Fruit fly (Drosophila melanogaster) whole organism, embryonic: ENCODE measurements around the gene trio.

Experiments used
- C15 ChIP-seq: fragments of 200-800 bp; sonication (Bioruptor generic); IDR thresholded peaks from 3 replicates; pipeline ENCODE4 v1.3.6; 2022; ENCODE audit warnings: missing biosample characterization, missing genetic modification characterization
- CG10543 ChIP-seq: fragments of 200-800 bp; sonication (Bioruptor generic); optimal IDR thresholded peaks from 3 replicates; lab custom pipeline; 2017; ENCODE audit warnings: missing biosample characterization, mild to moderate bottlenecking, missing genetic modification characterization, moderate library complexity
- CG10565 ChIP-seq: fragments of 200-800 bp; sonication (Bioruptor generic); optimal IDR thresholded peaks from 3 replicates; lab custom pipeline; 2016; ENCODE audit warnings: missing biosample characterization, mild to moderate bottlenecking, missing genetic modification characterization
- CG12104 ChIP-seq: fragments of 200-800 bp; sonication (Bioruptor generic); optimal IDR thresholded peaks from 3 replicates; lab custom pipeline; 2016; ENCODE audit warnings: missing biosample characterization, missing genetic modification characterization
- CG2712 ChIP-seq: fragments of 200-800 bp; optimal IDR thresholded peaks from 3 replicates; lab custom pipeline; 2019; ENCODE audit warnings: missing biosample characterization, mild to moderate bottlenecking, missing genetic modification characterization, moderate library complexity
- CG32532 ChIP-seq: fragments of 200-800 bp; sonication (Bioruptor generic); IDR thresholded peaks from 2 replicates; pipeline ENCODE4 v1.3.6; 2022; ENCODE audit warnings: missing biosample characterization, missing genetic modification characterization
- CG32767 ChIP-seq: fragments of 200-800 bp; sonication (Bioruptor generic); IDR thresholded peaks from 2 replicates; pipeline ENCODE4 v1.3.6; 2022; ENCODE audit warnings: missing biosample characterization, missing genetic modification characterization
- CG42726 ChIP-seq: fragments of 200-800 bp; sonication (Bioruptor generic); IDR thresholded peaks from 2 replicates; pipeline ENCODE4 v1.3.6; 2022; ENCODE audit warnings: missing biosample characterization, missing genetic modification characterization; ENCODE audit not compliant: partially characterized antibody
- CG4328 ChIP-seq: fragments of 200-800 bp; sonication (Bioruptor generic); optimal IDR thresholded peaks from 3 replicates; lab custom pipeline; 2017; ENCODE audit warnings: missing biosample characterization, missing genetic modification reagents, missing genetic modification characterization
- CG6854 ChIP-seq: fragments of 200-800 bp; sonication (Bioruptor generic); optimal IDR thresholded peaks from 3 replicates; lab custom pipeline; 2017; ENCODE audit warnings: missing biosample characterization, mild to moderate bottlenecking, missing genetic modification characterization
- CG7271 ChIP-seq: fragments of 200-800 bp; sonication (Bioruptor generic); optimal IDR thresholded peaks from 2 replicates; lab custom pipeline; 2018; ENCODE audit warnings: missing biosample characterization, mild to moderate bottlenecking, missing genetic modification characterization, moderate library complexity
- CG8290 ChIP-seq, 3 experiments: fragments of 200-800 bp; sonication (Bioruptor generic); optimal IDR thresholded peaks; 2 replicates each; lab custom pipeline; 2016 to 2019; ENCODE audit warnings: missing biosample characterization in 3 of 3, missing genetic modification characterization in 3 of 3, mild to moderate bottlenecking in 2 of 3, moderate library complexity in 1 of 3
- CG9727 ChIP-seq: fragments of 200-800 bp; sonication (Bioruptor generic); optimal IDR thresholded peaks from 3 replicates; lab custom pipeline; 2017; ENCODE audit warnings: missing biosample characterization, mild to moderate bottlenecking, missing genetic modification characterization
- Camta ChIP-seq: fragments of 200-800 bp; sonication (Bioruptor generic); optimal IDR thresholded peaks from 2 replicates; lab custom pipeline; 2016; ENCODE audit warnings: missing biosample characterization, missing genetic modification characterization
- Chrac-16 ChIP-seq: fragments of 200-800 bp; sonication (Bioruptor generic); optimal IDR thresholded peaks from 3 replicates; lab custom pipeline; 2016; ENCODE audit warnings: missing biosample characterization, missing genetic modification characterization
- D19A ChIP-seq: fragments of 200-800 bp; optimal IDR thresholded peaks from 3 replicates; lab custom pipeline; 2019; ENCODE audit warnings: missing biosample characterization, mild to moderate bottlenecking, missing genetic modification characterization, moderate library complexity
- Drgx ChIP-seq: fragments of 200-800 bp; sonication (Bioruptor generic); IDR thresholded peaks from 2 replicates; pipeline ENCODE4 v1.3.6; 2022; ENCODE audit warnings: missing biosample characterization, missing genetic modification characterization
- HHEX ChIP-seq: fragments of 200-800 bp; sonication (Bioruptor generic); optimal IDR thresholded peaks from 3 replicates; lab custom pipeline; 2017; ENCODE audit warnings: missing biosample characterization, mild to moderate bottlenecking, missing genetic modification characterization, missing genetic modification reagents
- HLH4C ChIP-seq: fragments of 200-800 bp; sonication (Bioruptor generic); IDR thresholded peaks from 3 replicates; pipeline ENCODE4 v1.3.6; 2022; ENCODE audit warnings: missing biosample characterization, missing genetic modification characterization; ENCODE audit not compliant: partially characterized antibody
- Hey ChIP-seq: fragments of 200-800 bp; sonication (Bioruptor generic); optimal IDR thresholded peaks from 3 replicates; lab custom pipeline; 2018; ENCODE audit warnings: missing biosample characterization, mild to moderate bottlenecking, missing genetic modification characterization
- Hr3 ChIP-seq: fragments of 200-800 bp; sonication (Bioruptor generic); optimal IDR thresholded peaks from 3 replicates; lab custom pipeline; 2016; ENCODE audit warnings: missing biosample characterization, missing genetic modification characterization
- Jarid2 ChIP-seq: fragments of 200-800 bp; sonication (Bioruptor generic); optimal IDR thresholded peaks from 3 replicates; lab custom pipeline; 2017; ENCODE audit warnings: mild to moderate bottlenecking, missing biosample characterization, missing genetic modification reagents, missing genetic modification characterization
- Nf-YB ChIP-seq: fragments of 200-800 bp; sonication (Bioruptor generic); optimal IDR thresholded peaks from 3 replicates; lab custom pipeline; 2019; ENCODE audit warnings: missing biosample characterization, mild to moderate bottlenecking, missing genetic modification characterization, moderate library complexity
- Sox102F ChIP-seq: fragments of 200-800 bp; sonication (Bioruptor generic); optimal IDR thresholded peaks from 2 replicates; lab custom pipeline; 2018; ENCODE audit warnings: missing biosample characterization, mild to moderate bottlenecking, missing genetic modification characterization, moderate library complexity
- ab ChIP-seq: fragments of 200-800 bp; sonication (Bioruptor generic); optimal IDR thresholded peaks from 2 replicates; lab custom pipeline; 2016; ENCODE audit warnings: missing biosample characterization, missing genetic modification characterization
- abd-A ChIP-seq: fragments of 200-800 bp; sonication (Bioruptor generic); optimal IDR thresholded peaks from 3 replicates; lab custom pipeline; 2019; ENCODE audit warnings: missing biosample characterization, mild to moderate bottlenecking, missing genetic modification characterization, moderate library complexity
- btn ChIP-seq: fragments of 200-800 bp; sonication (Bioruptor generic); optimal IDR thresholded peaks from 2 replicates; lab custom pipeline; 2016; ENCODE audit warnings: missing biosample characterization, missing genetic modification characterization
- dmrt99B ChIP-seq: fragments of 200-800 bp; sonication (Bioruptor generic); optimal IDR thresholded peaks from 2 replicates; lab custom pipeline; 2018; ENCODE audit warnings: missing biosample characterization, mild to moderate bottlenecking, missing genetic modification characterization, moderate library complexity
- fd96Cb ChIP-seq: fragments of 200-800 bp; sonication (Bioruptor generic); optimal IDR thresholded peaks from 2 replicates; lab custom pipeline; 2018; ENCODE audit warnings: missing biosample characterization, mild to moderate bottlenecking, missing genetic modification characterization, moderate library complexity
- ftz-f1 ChIP-seq: fragments of 200-800 bp; sonication (Bioruptor generic); optimal IDR thresholded peaks from 2 replicates; lab custom pipeline; 2016; ENCODE audit warnings: missing biosample characterization, missing genetic modification characterization
- gem ChIP-seq: fragments of 200-800 bp; sonication (Bioruptor generic); optimal IDR thresholded peaks from 2 replicates; lab custom pipeline; 2019; ENCODE audit warnings: missing biosample characterization, mild to moderate bottlenecking, missing genetic modification characterization, moderate library complexity
- gt ChIP-seq: fragments of 200-800 bp; sonication (Bioruptor generic); IDR thresholded peaks from 2 replicates; pipeline ENCODE4 v1.3.6; 2022; ENCODE audit warnings: missing biosample characterization, missing genetic modification characterization
- hbn ChIP-seq: fragments of 200-800 bp; sonication (Bioruptor generic); IDR thresholded peaks from 2 replicates; pipeline ENCODE4 v1.3.6; 2022; ENCODE audit warnings: missing biosample characterization, missing genetic modification characterization; ENCODE audit not compliant: partially characterized antibody
- ind ChIP-seq: fragments of 200-800 bp; sonication (Bioruptor generic); optimal IDR thresholded peaks from 3 replicates; lab custom pipeline; 2016; ENCODE audit warnings: missing biosample characterization, missing genetic modification characterization
- insv ChIP-seq, 2 experiments: fragments of 200-800 bp; sonication (Bioruptor generic); optimal IDR thresholded peaks; 3 replicates each; lab custom pipeline; 2016 to 2018; ENCODE audit warnings: missing biosample characterization in 2 of 2, missing genetic modification characterization in 2 of 2
- jing ChIP-seq: fragments of 200-800 bp; sonication (Bioruptor generic); optimal IDR thresholded peaks from 2 replicates; lab custom pipeline; 2018; ENCODE audit warnings: missing biosample characterization, mild to moderate bottlenecking, missing genetic modification characterization
- kah ChIP-seq: fragments of 200-800 bp; sonication (Bioruptor generic); optimal IDR thresholded peaks from 2 replicates; lab custom pipeline; 2018; ENCODE audit warnings: missing biosample characterization, mild to moderate bottlenecking, missing genetic modification characterization
- klu ChIP-seq: fragments of 200-800 bp; sonication (Bioruptor generic); IDR thresholded peaks from 2 replicates; pipeline ENCODE4 v1.3.6; 2022; ENCODE audit warnings: missing biosample characterization, missing genetic modification characterization
- lbe ChIP-seq: fragments of 200-800 bp; sonication (Bioruptor generic); optimal IDR thresholded peaks from 2 replicates; lab custom pipeline; 2016; ENCODE audit warnings: missing biosample characterization, mild to moderate bottlenecking, missing genetic modification characterization
- lmd ChIP-seq: fragments of 200-800 bp; sonication (Bioruptor generic); IDR thresholded peaks from 2 replicates; pipeline ENCODE4 v1.3.6; 2022; ENCODE audit warnings: missing biosample characterization, missing genetic modification characterization
- nerfin-1 ChIP-seq: fragments of 200-800 bp; sonication (Bioruptor generic); optimal IDR thresholded peaks from 3 replicates; lab custom pipeline; 2019; ENCODE audit warnings: missing biosample characterization, mild to moderate bottlenecking, missing genetic modification characterization, moderate library complexity
- org-1 ChIP-seq: fragments of 200-800 bp; sonication (Bioruptor generic); optimal IDR thresholded peaks from 2 replicates; lab custom pipeline; 2017; ENCODE audit warnings: missing biosample characterization, missing genetic modification characterization
- pho ChIP-seq: fragments of 200-800 bp; sonication (Bioruptor generic); optimal IDR thresholded peaks from 2 replicates; lab custom pipeline; 2016; ENCODE audit warnings: missing biosample characterization, missing genetic modification characterization
- pita ChIP-seq: fragments of 200-800 bp; sonication (Bioruptor generic); optimal IDR thresholded peaks from 2 replicates; lab custom pipeline; 2017; ENCODE audit warnings: missing biosample characterization, mild to moderate bottlenecking, missing genetic modification characterization
- prd ChIP-seq, 3 experiments: fragments of >200 bp in 2 of 3; fragments of 200-800 bp in 1 of 3; sonication (Bioruptor generic) in 1 of 3; optimal IDR thresholded peaks in 2 of 3; IDR thresholded peaks in 1 of 3; 2 replicates in 2 of 3; 3 replicates in 1 of 3; pipeline versions ENCODE4 v1.3.6 to Lab custom; 2017 to 2022; ENCODE audit warnings: missing biosample characterization in 1 of 3, missing genetic modification characterization in 1 of 3
- sim ChIP-seq: fragments of 200-800 bp; sonication (Bioruptor generic); IDR thresholded peaks from 2 replicates; pipeline ENCODE4 v1.3.6; 2022; ENCODE audit warnings: missing biosample characterization, missing genetic modification characterization
- sug ChIP-seq: fragments of 200-800 bp; optimal IDR thresholded peaks from 2 replicates; lab custom pipeline; 2019; ENCODE audit warnings: missing biosample characterization, mild to moderate bottlenecking, missing genetic modification characterization, moderate library complexity
- tll ChIP-seq, 2 experiments: fragments of 200-800 bp in 1 of 2; fragments of >200 bp in 1 of 2; sonication (Bioruptor generic) in 1 of 2; optimal IDR thresholded peaks; 2 replicates each; lab custom pipeline; 2017 to 2019; ENCODE audit warnings: missing biosample characterization in 2 of 2, missing genetic modification characterization in 2 of 2, mild to moderate bottlenecking in 1 of 2, moderate library complexity in 1 of 2

trio gene

DNA sequence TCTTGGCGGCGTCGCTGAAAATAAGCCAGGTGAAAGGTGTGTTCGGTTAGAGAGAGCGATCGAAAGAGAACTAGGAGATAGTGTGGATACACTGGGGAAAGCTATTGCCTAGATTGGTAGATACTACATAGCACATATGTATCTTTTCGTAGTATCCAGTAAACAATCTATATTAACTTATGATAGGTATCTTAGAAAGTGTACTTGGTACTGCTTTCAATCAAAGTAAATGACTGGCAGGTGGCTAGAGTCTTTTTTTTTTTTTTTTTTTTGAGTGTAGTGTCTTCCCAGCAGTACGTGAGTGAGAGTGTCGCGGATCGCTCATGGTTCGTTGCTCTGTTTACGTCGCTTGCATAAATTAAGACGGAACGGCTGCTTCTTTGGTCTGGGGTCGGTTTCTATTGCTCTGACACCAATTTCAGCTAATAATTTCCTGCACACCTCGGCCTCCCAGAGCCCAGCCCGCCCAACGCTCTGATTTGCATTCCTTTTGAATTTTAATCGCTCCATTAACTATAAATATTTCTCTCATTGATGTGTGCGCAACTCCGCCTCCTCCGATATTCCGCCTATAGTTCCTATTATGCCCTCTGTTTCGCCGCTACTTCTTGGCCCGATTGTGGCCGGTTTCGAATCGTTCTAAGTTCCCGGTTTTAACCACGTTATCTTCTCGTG lies 4.9 kb downstream of the trio start (continued):
- no peak for TF ChIP-seq Hey (tag; lab: Kevin White, UChicago)
- no peak for TF ChIP-seq klu
- peak; percentile 76 for TF ChIP-seq ind (GFP tag; lab: Kevin White, UChicago)
- no peak for TF ChIP-seq HLH4C (GFP tag; lab: Robert Waterston, UW)
- TF ChIP-seq CG2712 (tag; lab: Kevin White, UChicago) = peak; percentile 74
- no peak for TF ChIP-seq CG6854 (GFP tag; lab: Kevin White, UChicago)
- peak; percentile 34 for TF ChIP-seq org-1
- no peak for TF ChIP-seq insv (GFP tag; optimal IDR thresholded peaks at IDR 0.05; lab: Kevin White, UChicago)
- TF ChIP-seq lmd = peak; percentile 78
- no peak for TF ChIP-seq hbn (GFP tag; lab: Robert Waterston, UW)
- 0 out of 2 replicates have a peak, but pooled peaks have one; percentile 7 for TF ChIP-seq gt (GFP tag; lab: Robert Waterston, UW)
- no peak for TF ChIP-seq Camta
- no peak for TF ChIP-seq CG9727
- TF ChIP-seq C15 (GFP tag; lab: Robert Waterston, UW) = no peak
- TF ChIP-seq sug = no peak
- TF ChIP-seq CG42726 (GFP tag; lab: Robert Waterston, UW) = no peak
- TF ChIP-seq abd-A (tag; lab: Kevin White, UChicago) = peak; percentile 27
- TF ChIP-seq CG10543 (GFP tag; lab: Kevin White, UChicago) = no peak
- TF ChIP-seq CG12104 = no peak
- TF ChIP-seq pita (GFP tag; lab: Kevin White, UChicago) = no peak
- no peak for TF ChIP-seq pho (GFP tag; lab: Kevin White, UChicago)
- no peak for TF ChIP-seq Jarid2
- TF ChIP-seq jing (GFP tag; lab: Kevin White, UChicago) = peak; percentile 42
- peak; percentile 29 for TF ChIP-seq Chrac-16 (GFP tag; lab: Kevin White, UChicago)
- peak; percentile 40 for TF ChIP-seq HHEX (GFP tag; lab: Kevin White, UChicago)
- peak; percentile 68 for TF ChIP-seq Drgx (GFP tag; lab: Robert Waterston, UW)
- TF ChIP-seq lbe = no peak
- no peak for TF ChIP-seq ab (GFP tag; lab: Kevin White, UChicago)
- no peak for TF ChIP-seq CG32767 (GFP tag; lab: Robert Waterston, UW)
- TF ChIP-seq btn (GFP tag; lab: Kevin White, UChicago) = no peak
- TF ChIP-seq kah = peak; percentile 19
- peak; percentile 83 for TF ChIP-seq dmrt99B
- TF ChIP-seq Nf-YB (GFP tag; lab: Kevin White, UChicago) = peak; percentile 11
- no peak for TF ChIP-seq ftz-f1 (GFP tag; lab: Kevin White, UChicago)
- TF ChIP-seq Hr3 (GFP tag; lab: Kevin White, UChicago) = peak; percentile 57
- peak; percentile 77 for TF ChIP-seq gem (tag; lab: Kevin White, UChicago)
- no peak for TF ChIP-seq CG7271 (tag; lab: Kevin White, UChicago)
- TF ChIP-seq CG10565 (GFP tag; lab: Kevin White, UChicago) = no peak
- no peak for TF ChIP-seq prd (optimal IDR thresholded peaks at IDR 0.05; lab: Kevin White, UChicago)
- TF ChIP-seq prd (GFP tag; IDR thresholded peaks at IDR 0.05; lab: Robert Waterston, UW) = peak; percentile 71; the same call in 2 of the 3 replicates
- TF ChIP-seq CG32532 (GFP tag; lab: Robert Waterston, UW) = peak; percentile 29; the same call in 1 of the 2 replicates
- peak; percentile 53 for TF ChIP-seq nerfin-1 (tag; lab: Kevin White, UChicago)
- peak; percentile 75 for TF ChIP-seq Sox102F
- no peak for TF ChIP-seq tll (GFP tag; optimal IDR thresholded peaks at IDR 0.05; lab: Kevin White, UChicago)
- TF ChIP-seq fd96Cb (tag; lab: Kevin White, UChicago) = peak; percentile 81
- TF ChIP-seq D19A (tag; lab: Kevin White, UChicago) = peak; percentile 64
- no peak for TF ChIP-seq CG4328 (GFP tag; lab: Kevin White, UChicago)
- TF ChIP-seq CG8290 (GFP tag; optimal IDR thresholded peaks at IDR 0.05; lab: Kevin White, UChicago) = peak; percentile 10
- no peak for TF ChIP-seq CG8290 (tag; optimal IDR thresholded peaks at IDR 0.05; lab: Kevin White, UChicago)
- TF ChIP-seq sim (GFP tag; lab: Robert Waterston, UW) = peak; percentile 57; the same call in 1 of the 2 replicates
